Worm (Caenorhabditis elegans): ENCODE measurements around the gene Y43D4A.2.
"Not testable (repeated sequence)": the region's sequence is repeated elsewhere in the genome, so short reads cannot be mapped to it uniquely, and the experiment has no call there.

The Y43D4A.2 gene

DNA sequence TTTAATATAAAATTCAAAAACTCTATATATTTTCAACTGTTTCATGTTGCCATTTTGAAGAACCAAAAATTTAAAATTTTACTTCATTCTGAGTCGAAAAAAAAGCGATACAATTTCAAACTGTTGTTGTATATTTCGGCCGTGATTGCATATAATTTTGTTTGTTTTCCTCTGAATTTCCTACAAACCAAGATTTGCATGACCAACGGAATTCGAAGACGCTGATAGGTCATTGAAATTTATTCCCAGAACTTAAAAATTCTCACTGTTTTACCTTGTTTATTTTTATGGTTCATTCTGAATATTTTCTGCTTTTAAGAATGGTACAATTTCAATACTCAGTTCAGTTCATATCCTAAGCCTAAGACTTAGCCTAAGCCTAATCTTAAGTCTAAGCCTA lies 4.6 kb downstream of the Y43D4A.2 start:
- TF ChIP-seq lin-38 (GFP tag; IDR thresholded peaks at IDR 0.05) (no peak), snpc-1.2 (GFP tag; IDR thresholded peaks at IDR 0.05) (peak; percentile 58; the same call in 1 of the 2 replicates), cey-2 (tag; optimal IDR thresholded peaks at IDR 0.05; ENCODE audit: borderline replicate concordance, insufficient read depth) (no peak), rbr-2 (tag; optimal IDR thresholded peaks at IDR 0.05) (no peak)

DNA sequence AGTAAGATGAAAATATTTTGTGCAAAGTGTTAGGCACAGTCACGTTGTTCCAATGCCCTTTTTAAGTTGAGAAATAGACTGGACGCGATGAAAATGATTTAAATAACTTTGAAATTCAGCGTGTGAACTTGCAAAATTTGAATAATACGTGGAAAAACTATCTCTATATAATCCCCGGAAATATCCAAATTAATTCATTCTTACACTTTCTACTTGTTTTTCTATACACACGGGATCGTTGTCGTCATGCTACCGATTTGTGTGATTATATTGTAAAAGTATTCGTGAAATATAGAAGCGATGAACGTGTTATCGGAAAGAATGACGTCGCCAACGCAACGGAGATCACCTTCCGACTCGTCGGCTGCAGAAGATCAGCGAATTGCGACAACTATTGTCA lies 12.1 kb downstream of the Y43D4A.2 start, which contains the start of gene Y43D4A.1:
Gene Y43D4A.1 (plus strand): TSS at position 301 of the 400 bp plus-strand sequence.
- TF ChIP-seq lsy-2 (tag; optimal IDR thresholded peaks at IDR 0.05) (no peak), php-3 (GFP tag; IDR thresholded peaks at IDR 0.05) (no peak), set-16 (GFP tag; IDR thresholded peaks at IDR 0.05) (no peak), daf-8 (GFP tag; IDR thresholded peaks at IDR 0.05) (no peak)

DNA sequence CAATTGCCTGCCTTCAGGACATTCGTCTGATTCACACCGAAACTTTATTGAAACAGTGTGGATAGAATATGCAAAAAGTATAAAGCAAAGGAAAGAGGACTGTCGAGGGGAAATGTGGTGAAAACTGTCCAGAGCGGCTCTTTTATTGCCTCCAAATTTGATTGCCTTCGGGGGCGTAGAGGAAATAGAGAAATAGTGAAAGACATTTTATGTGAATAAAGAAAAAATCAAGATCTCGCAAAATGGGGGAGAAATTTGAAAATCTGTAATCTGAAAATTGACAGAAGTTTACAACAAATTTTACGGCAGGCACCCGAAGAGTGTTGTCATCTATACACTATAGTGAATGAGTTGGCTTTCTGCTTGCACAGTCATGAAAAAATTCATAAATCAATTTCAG lies 14.9 kb downstream of the Y43D4A.2 start, which contains the start of gene Y51H4A.24:
Gene Y51H4A.24 (minus strand): TSS at position 101 of the 400 bp plus-strand sequence.
- TF ChIP-seq T26A8.4 (GFP tag; IDR thresholded peaks at IDR 0.05) (no peak), mes-2 (tag; optimal IDR thresholded peaks at IDR 0.05; ENCODE audit: poor library complexity, severe bottlenecking) (no peak), saeg-2 (GFP tag; IDR thresholded peaks at IDR 0.05) (no peak), nhr-237 (tag; optimal IDR thresholded peaks at IDR 0.05) (no peak), ztf-11 (tag; optimal IDR thresholded peaks at IDR 0.05) (no peak), unc-39 (tag; optimal IDR thresholded peaks at IDR 0.05) (no peak)

- TF ChIP-seq nhr-28 (tag; optimal IDR thresholded peaks at IDR 0.05) (peak; percentile 18), dve-1 (tag; optimal IDR thresholded peaks at IDR 0.05; ENCODE audit: insufficient read depth) (peak; percentile 26), daf-16 (GFP tag; optimal IDR thresholded peaks at IDR 0.05) (no peak), daf-16 (tag; optimal IDR thresholded peaks at IDR 0.05) (peak; percentile 66), nhr-11 (tag; optimal IDR thresholded peaks at IDR 0.05) (no peak), php-3 (GFP tag; IDR thresholded peaks at IDR 0.05) (peak; percentile 59; the same call in 1 of the 2 replicates), dmd-6 (GFP tag; IDR thresholded peaks at IDR 0.05) (no peak), pqm-1 (tag; optimal IDR thresholded peaks at IDR 0.05) (peak; percentile 85)
These were observed 19.7 kb downstream of the Y43D4A.2 start, which contains the start of gene Y51H4A.25 for ce11 chrIV:16735957-16736356. Y51H4A.25 (plus strand) TSS chrIV:16736329.

DNA sequence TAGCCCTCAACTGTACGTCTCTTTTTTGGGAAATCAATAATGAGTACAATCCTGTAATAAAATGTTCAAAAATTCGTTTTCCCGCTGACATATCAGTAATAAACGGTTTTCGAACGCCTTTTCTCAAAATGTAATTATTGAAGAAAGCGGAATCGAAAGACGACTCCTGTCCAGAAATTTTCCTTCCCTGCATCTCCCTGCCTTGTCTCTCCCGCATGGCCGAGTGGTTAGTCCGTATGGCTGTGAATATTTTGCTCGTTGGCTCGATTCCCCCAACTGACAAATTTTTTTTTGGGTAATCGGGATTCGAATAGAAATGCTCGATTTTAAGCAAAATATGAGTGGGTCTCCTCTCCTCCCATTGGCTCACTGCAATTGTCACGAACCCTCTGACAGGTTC lies 24.4 kb downstream of the Y43D4A.2 start:
- TF ChIP-seq ceh-44 (GFP tag; IDR thresholded peaks at IDR 0.05) (peak; percentile 70; the same call in 1 of the 2 replicates), Y105C5A.15 (GFP tag; IDR thresholded peaks at IDR 0.05) (peak; percentile 59; the same call in 1 of the 2 replicates), mxl-2 (GFP tag; conservative IDR thresholded peaks at IDR 0.05) (peak; percentile 70; the same call in 1 of the 2 replicates), dmd-9 (GFP tag; IDR thresholded peaks at IDR 0.05) (peak; percentile 75; the same call in 1 of the 2 replicates), lin-1 (GFP tag; IDR thresholded peaks at IDR 0.05) (peak; percentile 57; the same call in 1 of the 2 replicates), lin-38 (GFP tag; IDR thresholded peaks at IDR 0.05) (peak; percentile 75), F26F4.8 (GFP tag; conservative IDR thresholded peaks at IDR 0.05) (peak; percentile 83), pha-4 (GFP tag; IDR thresholded peaks at IDR 0.05) (peak; percentile 92), zip-11 (GFP tag; IDR thresholded peaks at IDR 0.05) (0 out of 2 replicates have a peak, but pooled peaks have one; percentile 53), madf-9 (GFP tag; conservative IDR thresholded peaks at IDR 0.05) (peak; percentile 72), vab-7 (GFP tag; IDR thresholded peaks at IDR 0.05) (peak; percentile 95), snpc-1.2 (GFP tag; IDR thresholded peaks at IDR 0.05) (peak; percentile 98), mdt-29 (GFP tag; IDR thresholded peaks at IDR 0.05) (peak; percentile 69)
- TF ChIP-seq pha-4 (tag; optimal IDR thresholded peaks at IDR 0.05) = not testable (repeated sequence)

All from whole organism, L4 larva.